Worm (Caenorhabditis elegans) whole organism, L2 larva: ENCODE results near the gene C08B6.8.

Experiments used
- F13H6.1 ChIP-seq: sonication (generic microtip); optimal IDR thresholded peaks from 2 replicates; lab custom pipeline; 2016; ENCODE audit warnings: missing genetic modification characterization, missing compliant biosample characterization
- Y55F3AM.14 ChIP-seq: fragments of 200-800 bp; sonication (Bioruptor generic); optimal IDR thresholded peaks from 2 replicates; lab custom pipeline; 2018; ENCODE audit warnings: mild to moderate bottlenecking, missing genetic modification characterization, missing compliant biosample characterization
- ama-1 ChIP-seq: fragments of 150-350 bp; optimal IDR thresholded peaks from 2 replicates; lab custom pipeline; 2018; ENCODE audit warnings: inconsistent platforms
- dmd-4 ChIP-seq: sonication (generic microtip); optimal IDR thresholded peaks from 2 replicates; lab custom pipeline; 2017; ENCODE audit warnings: missing biosample characterization, missing genetic modification characterization
- elt-3 ChIP-seq: sonication (generic microtip); optimal IDR thresholded peaks from 2 replicates; lab custom pipeline; 2017; ENCODE audit warnings: missing biosample characterization, missing genetic modification characterization
- nhr-10 ChIP-seq: sonication (generic microtip); optimal IDR thresholded peaks from 2 replicates; lab custom pipeline; 2017; ENCODE audit warnings: missing biosample characterization, missing genetic modification characterization
- nhr-237 ChIP-seq: fragments of 150-350 bp; optimal IDR thresholded peaks from 2 replicates; lab custom pipeline; 2014; ENCODE audit warnings: missing biosample characterization, missing genetic modification characterization
- nhr-25 ChIP-seq: fragments of 150-350 bp; sonication (generic microtip); optimal IDR thresholded peaks from 3 replicates; lab custom pipeline; 2014; ENCODE audit warnings: missing biosample characterization, missing genetic modification characterization
- nhr-77 ChIP-seq: fragments of 150-350 bp; optimal IDR thresholded peaks from 2 replicates; lab custom pipeline; 2014; ENCODE audit warnings: missing biosample characterization, missing genetic modification characterization
- skn-1 ChIP-seq: sonication (generic microtip); optimal IDR thresholded peaks from 2 replicates; lab custom pipeline; 2017; ENCODE audit warnings: missing biosample characterization, missing genetic modification characterization
- snpc-4 ChIP-seq: fragments of 150-350 bp; optimal IDR thresholded peaks from 2 replicates; lab custom pipeline; 2014; ENCODE audit warnings: missing biosample characterization, missing genetic modification characterization
- unc-62 ChIP-seq: fragments of 150-350 bp; optimal IDR thresholded peaks from 2 replicates; lab custom pipeline; 2014; ENCODE audit warnings: missing biosample characterization, missing genetic modification reagents, missing genetic modification characterization
- ztf-11 ChIP-seq: sonication (generic microtip); optimal IDR thresholded peaks from 2 replicates; lab custom pipeline; 2017; ENCODE audit warnings: missing biosample characterization, missing genetic modification characterization

DNA sequence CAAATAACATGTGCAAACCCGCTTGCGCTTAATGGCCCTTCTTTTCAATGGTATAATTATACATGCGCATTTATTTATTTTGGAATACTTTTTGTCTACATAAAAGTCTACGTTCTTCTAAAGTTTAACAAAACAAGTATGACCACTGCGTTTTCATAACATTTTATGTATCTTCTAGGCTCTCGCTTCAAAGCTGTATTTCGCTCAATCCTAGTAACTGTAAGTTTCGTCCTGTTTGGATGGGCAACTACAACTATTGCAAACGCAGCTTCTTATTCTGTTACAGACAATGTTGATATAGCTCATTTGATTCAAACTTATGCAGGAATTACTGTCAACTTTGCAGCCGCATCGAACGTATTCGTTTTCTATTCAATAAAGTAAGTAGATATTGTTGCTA is 15.3 kb downstream of the C08B6.8 start, which contains the start of gene srsx-27:
- no peak for TF ChIP-seq ama-1
- no peak for TF ChIP-seq nhr-25
- no peak for TF ChIP-seq unc-62 (GFP tag; lab: Kevin White, UChicago)
- TF ChIP-seq skn-1 (tag; lab: Kevin White, UChicago): no peak
- no peak for TF ChIP-seq nhr-77 (tag; lab: Kevin White, UChicago)
- TF ChIP-seq elt-3 (tag; lab: Kevin White, UChicago): no peak
- TF ChIP-seq dmd-4 (tag; lab: Kevin White, UChicago): no peak
- TF ChIP-seq F13H6.1 (tag; lab: Kevin White, UChicago): no peak
- TF ChIP-seq nhr-10: no peak
- TF ChIP-seq ztf-11 (tag; lab: Kevin White, UChicago): no peak
- TF ChIP-seq snpc-4 (tag; lab: Kevin White, UChicago): no peak
- no peak for TF ChIP-seq Y55F3AM.14
- TF ChIP-seq nhr-237 (tag; lab: Kevin White, UChicago): no peak
